Fruit fly (Drosophila melanogaster) Kc167 (cell line): Measurements from ENCODE around the gene Rassf.

Experiments used
- Myc ChIP-seq: fragments of >200 bp; optimal IDR thresholded peaks from 2 replicates; lab custom pipeline; 2017; ENCODE audit warnings: missing external identifiers
- Sin3A ChIP-seq: fragments of >200 bp; optimal IDR thresholded peaks from 2 replicates; lab custom pipeline; 2018; ENCODE audit warnings: missing external identifiers
- h ChIP-seq: fragments of >200 bp; optimal IDR thresholded peaks from 3 replicates; lab custom pipeline; 2018; ENCODE audit warnings: missing external identifiers
- psq ChIP-seq: fragments of >200 bp; optimal IDR thresholded peaks from 2 replicates; lab custom pipeline; 2017; ENCODE audit warnings: missing external identifiers

- TF ChIP-seq Sin3A (lab: Kevin White, UChicago): no peak
- no peak for TF ChIP-seq psq (lab: Kevin White, UChicago)
- TF ChIP-seq Myc (lab: Kevin White, UChicago): no peak
- no peak for TF ChIP-seq h
Measured at dm6 chr3R:23149021-23149571, 31.4 kb upstream of the Rassf start.
